Fruit fly (Drosophila melanogaster): ENCODE measurements around the gene D19B.
"Not testable (repeated sequence)": the region's sequence is repeated elsewhere in the genome, so short reads cannot be mapped to it uniquely, and the experiment has no call there.

dm6 chr3L:6149248-6149647 lies 35.5 kb downstream of the D19B start, which contains the start of gene Lcp65Ab1:
- TF ChIP-seq Myc, h, insv, psq (optimal IDR thresholded peaks at IDR 0.05): not testable (repeated sequence)
